Worm (Caenorhabditis elegans) whole organism, L1 larva: ENCODE data around the gene nhr-281.

ENCODE experiments used
- skn-1 ChIP-seq: fragments of 150-350 bp; optimal IDR thresholded peaks from 2 replicates; lab custom pipeline; 2014; ENCODE audit warnings: missing biosample characterization, missing genetic modification characterization
- unc-30 ChIP-seq: sonication (generic microtip); optimal IDR thresholded peaks from 2 replicates; lab custom pipeline; 2017; ENCODE audit warnings: missing biosample characterization, missing genetic modification characterization

ce11 chrX:14098618-14099118, 14.6 kb downstream of the nhr-281 start, which contains the start of gene F16B12.4:
- no peak for TF ChIP-seq skn-1 (tag; lab: Kevin White, UChicago)
- TF ChIP-seq unc-30 (tag; lab: Kevin White, UChicago): no peak
